Worm (Caenorhabditis elegans) whole organism, L1 larva: ENCODE results near the gene hcp-3.

Source experiments
- C04F5.9 ChIP-seq: sonication (generic microtip); optimal IDR thresholded peaks from 2 replicates; lab custom pipeline; 2016; ENCODE audit warnings: missing genetic modification characterization, missing compliant biosample characterization
- F16B12.6 ChIP-seq: fragments of 150-350 bp; optimal IDR thresholded peaks from 2 replicates; lab custom pipeline; 2014; ENCODE audit warnings: missing biosample characterization, missing genetic modification characterization
- Y116A8C.19 ChIP-seq: sonication (generic microtip); optimal IDR thresholded peaks from 2 replicates; lab custom pipeline; 2016; ENCODE audit warnings: missing compliant biosample characterization, missing genetic modification characterization, borderline replicate concordance
- alr-1 ChIP-seq: fragments of 200-800 bp; sonication (Bioruptor generic); optimal IDR thresholded peaks from 2 replicates; lab custom pipeline; 2018; ENCODE audit warnings: borderline replicate concordance, mild to moderate bottlenecking, missing genetic modification characterization, missing compliant biosample characterization
- aly-2 ChIP-seq: fragments of 150-350 bp; optimal IDR thresholded peaks from 2 replicates; lab custom pipeline; 2014; ENCODE audit warnings: missing biosample characterization, missing genetic modification characterization
- blmp-1 ChIP-seq: fragments of 150-350 bp; optimal IDR thresholded peaks from 2 replicates; lab custom pipeline; 2014; ENCODE audit warnings: missing biosample characterization, missing genetic modification characterization
- ceh-63 ChIP-seq: fragments of 200-800 bp; sonication (Bioruptor generic); optimal IDR thresholded peaks from 2 replicates; lab custom pipeline; 2018; ENCODE audit warnings: mild to moderate bottlenecking, missing genetic modification characterization, missing compliant biosample characterization
- ceh-8 ChIP-seq: fragments of 200-800 bp; sonication (Bioruptor generic); optimal IDR thresholded peaks from 2 replicates; lab custom pipeline; 2018; ENCODE audit warnings: mild to moderate bottlenecking, missing genetic modification characterization, moderate library complexity, missing compliant biosample characterization
- ceh-82 ChIP-seq, 3 experiments: fragments of 150-350 bp in 1 of 3; sonication (generic microtip) in 2 of 3; optimal IDR thresholded peaks; 2 replicates each; lab custom pipeline; 2014 to 2017; ENCODE audit warnings: missing biosample characterization in 3 of 3, missing genetic modification characterization in 3 of 3
- ceh-88 ChIP-seq: fragments of 200-800 bp; sonication (Bioruptor generic); IDR thresholded peaks from 2 replicates; pipeline ENCODE4 v1.3.6; 2022; ENCODE audit warnings: missing genetic modification characterization, missing compliant biosample characterization
- ceh-90 ChIP-seq: sonication (generic microtip); optimal IDR thresholded peaks from 2 replicates; lab custom pipeline; 2016; ENCODE audit warnings: missing genetic modification characterization, missing compliant biosample characterization
- dsc-1 ChIP-seq: sonication (generic microtip); optimal IDR thresholded peaks from 2 replicates; lab custom pipeline; 2016; ENCODE audit warnings: mild to moderate bottlenecking, missing genetic modification characterization, missing compliant biosample characterization
- efl-1 ChIP-seq, 4 experiments: fragments of 150-350 bp; optimal IDR thresholded peaks in 3 of 4; peaks in 1 of 4; 1 replicate in 1 of 4; 2 replicates in 3 of 4; lab custom pipeline; 2014; ENCODE audit warnings: missing biosample characterization in 2 of 4, missing genetic modification characterization in 2 of 4, missing genetic modification reagents in 2 of 4
- egl-13 ChIP-seq: sonication (generic microtip); optimal IDR thresholded peaks from 2 replicates; lab custom pipeline; 2016; ENCODE audit warnings: missing genotype, missing genetic modification reagents, missing genetic modification characterization, missing compliant biosample characterization
- egl-27 ChIP-seq, 2 experiments: fragments of 150-350 bp in 1 of 2; sonication (generic microtip); optimal IDR thresholded peaks; 3 replicates each; lab custom pipeline; 2017 to 2018; ENCODE audit warnings: missing biosample characterization in 2 of 2, missing genetic modification characterization in 2 of 2, missing genetic modification reagents in 2 of 2
- fkh-10 ChIP-seq: sonication (generic microtip); optimal IDR thresholded peaks from 2 replicates; lab custom pipeline; 2017; ENCODE audit warnings: missing biosample characterization, missing genetic modification reagents, missing genetic modification characterization
- fkh-8 ChIP-seq: sonication (generic microtip); optimal IDR thresholded peaks from 2 replicates; lab custom pipeline; 2016; ENCODE audit warnings: mild to moderate bottlenecking, missing genetic modification characterization, missing compliant biosample characterization
- fos-1 ChIP-seq: fragments of 150-350 bp; optimal IDR thresholded peaks from 2 replicates; lab custom pipeline; 2014; ENCODE audit warnings: missing biosample characterization, missing genetic modification characterization
- hlh-17 ChIP-seq: fragments of 200-800 bp; sonication (Bioruptor generic); optimal IDR thresholded peaks from 2 replicates; lab custom pipeline; 2018; ENCODE audit warnings: missing genetic modification characterization, mild to moderate bottlenecking, missing compliant biosample characterization, moderate library complexity, borderline replicate concordance
- hlh-4 ChIP-seq: sonication (generic microtip); optimal IDR thresholded peaks from 2 replicates; lab custom pipeline; 2016; ENCODE audit warnings: mild to moderate bottlenecking, missing genetic modification characterization, missing compliant biosample characterization
- hpl-2 ChIP-seq: fragments of 150-350 bp; optimal IDR thresholded peaks from 2 replicates; lab custom pipeline; 2014; ENCODE audit warnings: missing biosample characterization, missing genetic modification reagents, missing genetic modification characterization
- irx-1 ChIP-seq: sonication (generic microtip); optimal IDR thresholded peaks from 2 replicates; lab custom pipeline; 2016; ENCODE audit warnings: missing genetic modification characterization, missing compliant biosample characterization
- isw-1 ChIP-seq: fragments of 200-800 bp; sonication (Bioruptor generic); IDR thresholded peaks from 2 replicates; pipeline ENCODE4 v1.3.6; 2022; ENCODE audit warnings: missing genetic modification characterization, missing compliant biosample characterization
- lin-13 ChIP-seq: fragments of 150-350 bp; optimal IDR thresholded peaks from 2 replicates; lab custom pipeline; 2014; ENCODE audit warnings: missing biosample characterization, missing genetic modification reagents, missing genetic modification characterization
- lin-14 ChIP-seq: fragments of 200-800 bp; sonication (Bioruptor generic); optimal IDR thresholded peaks from 2 replicates; lab custom pipeline; 2018; ENCODE audit warnings: mild to moderate bottlenecking, missing genetic modification characterization, moderate library complexity, missing compliant biosample characterization
- lin-15B ChIP-seq: fragments of 150-350 bp; sonication (generic microtip); optimal IDR thresholded peaks from 3 replicates; lab custom pipeline; 2014; ENCODE audit warnings: missing biosample characterization, missing genetic modification characterization
- lin-35 ChIP-seq, 2 experiments: fragments of 150-350 bp; optimal IDR thresholded peaks; 2 replicates each; lab custom pipeline; 2014; ENCODE audit warnings: missing biosample characterization in 2 of 2, missing genetic modification characterization in 2 of 2, missing genetic modification reagents in 2 of 2
- mab-9 ChIP-seq: fragments of 200-800 bp; sonication (Bioruptor generic); IDR thresholded peaks from 2 replicates; pipeline ENCODE4 v1.3.6; 2022; ENCODE audit warnings: missing genetic modification reagents, missing genetic modification characterization, missing compliant biosample characterization
- mdl-1 ChIP-seq, 2 experiments: fragments of 150-350 bp; optimal IDR thresholded peaks; 2 replicates each; lab custom pipeline; 2014 to 2017; ENCODE audit warnings: missing biosample characterization in 2 of 2, missing genetic modification characterization in 2 of 2, inconsistent platforms in 1 of 2
- mef-2 ChIP-seq: fragments of 150-350 bp; optimal IDR thresholded peaks from 2 replicates; lab custom pipeline; 2014; ENCODE audit warnings: missing biosample characterization, missing genetic modification characterization
- nhr-12 ChIP-seq: sonication (generic microtip); optimal IDR thresholded peaks from 2 replicates; lab custom pipeline; 2017; ENCODE audit warnings: missing biosample characterization, missing genetic modification characterization
- nhr-19 ChIP-seq: fragments of 200-800 bp; sonication (Bioruptor generic); conservative IDR thresholded peaks from 2 replicates; pipeline ENCODE4 v1.3.6; 2022; ENCODE audit warnings: missing genetic modification characterization, missing compliant biosample characterization
- nhr-20 ChIP-seq: sonication (generic microtip); optimal IDR thresholded peaks from 2 replicates; lab custom pipeline; 2016; ENCODE audit warnings: mild to moderate bottlenecking, missing genetic modification characterization, missing compliant biosample characterization
- nhr-237 ChIP-seq: fragments of 150-350 bp; optimal IDR thresholded peaks from 2 replicates; lab custom pipeline; 2014; ENCODE audit warnings: missing biosample characterization, missing genetic modification characterization
- nhr-47 ChIP-seq: sonication (generic microtip); optimal IDR thresholded peaks from 2 replicates; lab custom pipeline; 2016; ENCODE audit warnings: mild to moderate bottlenecking, missing genetic modification characterization, moderate library complexity, missing compliant biosample characterization
- nhr-76 ChIP-seq: sonication (generic microtip); optimal IDR thresholded peaks from 2 replicates; lab custom pipeline; 2017; ENCODE audit warnings: missing biosample characterization, missing genetic modification characterization
- nhr-84 ChIP-seq: sonication (generic microtip); optimal IDR thresholded peaks from 2 replicates; lab custom pipeline; 2017; ENCODE audit warnings: missing biosample characterization, missing genetic modification characterization
- pag-3 ChIP-seq: sonication (generic microtip); optimal IDR thresholded peaks from 2 replicates; lab custom pipeline; 2017; ENCODE audit warnings: missing genetic modification characterization, mild to moderate bottlenecking, missing compliant biosample characterization, antibody characterized with exemption, borderline replicate concordance; ENCODE audit not compliant: insufficient read depth
- pax-3 ChIP-seq: fragments of 200-800 bp; sonication (Bioruptor generic); optimal IDR thresholded peaks from 2 replicates; lab custom pipeline; 2018; ENCODE audit warnings: mild to moderate bottlenecking, missing genetic modification characterization, moderate library complexity, missing compliant biosample characterization
- pqm-1 ChIP-seq: sonication (generic microtip); optimal IDR thresholded peaks from 3 replicates; lab custom pipeline; 2017; ENCODE audit warnings: missing biosample characterization, missing genetic modification characterization
- skn-1 ChIP-seq: fragments of 150-350 bp; optimal IDR thresholded peaks from 2 replicates; lab custom pipeline; 2014; ENCODE audit warnings: missing biosample characterization, missing genetic modification characterization
- snpc-4 ChIP-seq: fragments of 150-350 bp; optimal IDR thresholded peaks from 2 replicates; lab custom pipeline; 2014; ENCODE audit warnings: missing biosample characterization, missing genetic modification characterization
- snu-23 ChIP-seq: sonication (generic microtip); optimal IDR thresholded peaks from 2 replicates; lab custom pipeline; 2016; ENCODE audit warnings: missing genetic modification characterization, missing compliant biosample characterization
- sup-37 ChIP-seq: fragments of 200-800 bp; sonication (Bioruptor generic); optimal IDR thresholded peaks from 2 replicates; lab custom pipeline; 2018; ENCODE audit warnings: mild to moderate bottlenecking, missing genetic modification characterization, missing compliant biosample characterization
- tbx-2 ChIP-seq: sonication (generic microtip); optimal IDR thresholded peaks from 2 replicates; lab custom pipeline; 2016; ENCODE audit warnings: missing genetic modification characterization, missing compliant biosample characterization
- unc-30 ChIP-seq: sonication (generic microtip); optimal IDR thresholded peaks from 2 replicates; lab custom pipeline; 2017; ENCODE audit warnings: missing biosample characterization, missing genetic modification characterization
- unc-62 ChIP-seq: fragments of 150-350 bp; optimal IDR thresholded peaks from 2 replicates; lab custom pipeline; 2014; ENCODE audit warnings: missing biosample characterization, missing genetic modification reagents, missing genetic modification characterization
- unc-86 ChIP-seq: sonication (generic microtip); optimal IDR thresholded peaks from 2 replicates; lab custom pipeline; 2016; ENCODE audit warnings: missing genetic modification characterization, missing compliant biosample characterization
- vab-15 ChIP-seq: sonication (generic microtip); optimal IDR thresholded peaks from 2 replicates; lab custom pipeline; 2017; ENCODE audit warnings: missing genotype, mild to moderate bottlenecking, missing genetic modification characterization, missing compliant biosample characterization
- xbp-1 ChIP-seq: sonication (generic microtip); optimal IDR thresholded peaks from 2 replicates; lab custom pipeline; 2016; ENCODE audit warnings: missing genetic modification characterization, missing compliant biosample characterization
- zag-1 ChIP-seq: fragments of 150-350 bp; optimal IDR thresholded peaks from 2 replicates; lab custom pipeline; 2014; ENCODE audit warnings: missing biosample characterization, missing genetic modification characterization
- zip-4 ChIP-seq: fragments of 200-800 bp; sonication (Bioruptor generic); optimal IDR thresholded peaks from 2 replicates; lab custom pipeline; 2018; ENCODE audit warnings: mild to moderate bottlenecking, missing genetic modification characterization, moderate library complexity, missing compliant biosample characterization
- ztf-4 ChIP-seq: fragments of 150-350 bp; optimal IDR thresholded peaks from 2 replicates; lab custom pipeline; 2014; ENCODE audit warnings: missing biosample characterization, missing genetic modification characterization

hcp-3 gene

ce11 chrIII:9629855-9630254 is 13.6 kb upstream of the hcp-3 start, which contains the start of gene rpac-19 (continued):
- TF ChIP-seq nhr-237 (tag; lab: Kevin White, UChicago) = no peak
- peak; percentile 48 to 70 for TF ChIP-seq efl-1 (optimal IDR thresholded peaks at IDR 0.05; lab: Kevin White, UChicago)
- peak; percentile 63 to 98 for TF ChIP-seq efl-1 (GFP tag; optimal IDR thresholded peaks at IDR 0.05 in 1 of 2; lab: Kevin White, UChicago)
- no peak for TF ChIP-seq zag-1
- TF ChIP-seq ceh-90 (tag; lab: Kevin White, UChicago) = peak; percentile 26
- TF ChIP-seq aly-2 (tag; lab: Kevin White, UChicago) = peak; percentile 24
- TF ChIP-seq lin-14 (GFP tag; lab: Kevin White, UChicago) = peak; percentile 41
- TF ChIP-seq pag-3 = no peak
- peak; percentile 56 for TF ChIP-seq lin-13 (GFP tag; lab: Kevin White, UChicago)
- TF ChIP-seq sup-37 = no peak
- peak; percentile 39 for TF ChIP-seq snpc-4 (tag; lab: Kevin White, UChicago)
- no peak for TF ChIP-seq Y116A8C.19
- TF ChIP-seq egl-27 (tag; optimal IDR thresholded peaks at IDR 0.05; lab: Kevin White, UChicago) = no peak
- TF ChIP-seq nhr-84 (tag; lab: Kevin White, UChicago) = no peak
- peak; percentile 47 for TF ChIP-seq nhr-20 (tag; lab: Kevin White, UChicago)
- no peak for TF ChIP-seq pqm-1
- TF ChIP-seq skn-1 (tag; lab: Kevin White, UChicago) = peak; percentile 70
- no peak for TF ChIP-seq lin-15B (tag; lab: Kevin White, UChicago)
- no peak for TF ChIP-seq hlh-4 (tag; lab: Kevin White, UChicago)
- TF ChIP-seq egl-13 (tag; lab: Kevin White, UChicago) = peak; percentile 27
- TF ChIP-seq blmp-1 (tag; lab: Kevin White, UChicago) = peak; percentile 72
- no peak for TF ChIP-seq hpl-2
- no peak for TF ChIP-seq mef-2 (tag; lab: Kevin White, UChicago)
- TF ChIP-seq ceh-88 (GFP tag; lab: Robert Waterston, UW) = no peak
- no peak for TF ChIP-seq alr-1 (tag; lab: Kevin White, UChicago)
- TF ChIP-seq unc-62 (GFP tag; lab: Kevin White, UChicago) = no peak
- no peak for TF ChIP-seq nhr-12
- peak; percentile 31 for TF ChIP-seq zip-4 (GFP tag; lab: Kevin White, UChicago)
- peak; percentile 2 for TF ChIP-seq fkh-8 (tag; lab: Kevin White, UChicago)
- no peak for TF ChIP-seq hlh-17
- TF ChIP-seq nhr-47 (tag; lab: Kevin White, UChicago) = peak; percentile 77
- TF ChIP-seq xbp-1 (tag; lab: Kevin White, UChicago) = peak; percentile 51
- peak; percentile 63 for TF ChIP-seq dsc-1 (tag; lab: Kevin White, UChicago)
- TF ChIP-seq C04F5.9 (tag; lab: Kevin White, UChicago) = no peak
- peak; percentile 42 for TF ChIP-seq nhr-19 (GFP tag; lab: Robert Waterston, UW)
- TF ChIP-seq pax-3 = peak; percentile 30
- TF ChIP-seq ceh-63 (GFP tag; lab: Kevin White, UChicago) = no peak
- TF ChIP-seq ceh-8 = no peak
- no peak for TF ChIP-seq unc-30 (tag; lab: Kevin White, UChicago)
- no peak for TF ChIP-seq fkh-10 (GFP tag; lab: Kevin White, UChicago)
- peak; percentile 50 to 69 for TF ChIP-seq lin-35 (GFP tag; optimal IDR thresholded peaks at IDR 0.05; lab: Kevin White, UChicago)
- TF ChIP-seq ztf-4 = peak; percentile 46
- peak; percentile 40 for TF ChIP-seq unc-86
- TF ChIP-seq F16B12.6 (tag; lab: Kevin White, UChicago) = peak; percentile 28
- no peak for TF ChIP-seq fos-1 (tag; lab: Kevin White, UChicago)
- no peak for TF ChIP-seq irx-1 (tag; lab: Kevin White, UChicago)
- peak; percentile 71 for TF ChIP-seq snu-23 (GFP tag; lab: Kevin White, UChicago)
- no peak for TF ChIP-seq nhr-76 (tag; lab: Kevin White, UChicago)
- TF ChIP-seq isw-1 (GFP tag; lab: Robert Waterston, UW) = no peak
- peak; percentile 10 to 18 (median 14) for TF ChIP-seq ceh-82 (tag; optimal IDR thresholded peaks at IDR 0.05; lab: Kevin White, UChicago)
- TF ChIP-seq vab-15 (tag; lab: Kevin White, UChicago) = no peak
- TF ChIP-seq tbx-2 (tag; lab: Kevin White, UChicago) = peak; percentile 55
- peak in 1 of 2 experiments; percentile 14 for TF ChIP-seq mdl-1 (tag; optimal IDR thresholded peaks at IDR 0.05; lab: Kevin White, UChicago)
- no peak for TF ChIP-seq mab-9
